Fruit fly (Drosophila melanogaster) whole organism, embryonic: ENCODE data around the gene lectin-37Db.

Experiments
- CG10462 ChIP-seq: fragments of 200-800 bp; sonication (Bioruptor generic); optimal IDR thresholded peaks from 2 replicates; lab custom pipeline; 2016; ENCODE audit warnings: missing biosample characterization, missing genetic modification characterization
- CG12391 ChIP-seq: fragments of 200-800 bp; sonication (Bioruptor generic); optimal IDR thresholded peaks from 3 replicates; lab custom pipeline; 2018; ENCODE audit warnings: missing biosample characterization, mild to moderate bottlenecking, missing genetic modification characterization, moderate library complexity
- CG14050 ChIP-seq: fragments of 200-800 bp; sonication (Bioruptor generic); IDR thresholded peaks from 3 replicates; pipeline ENCODE4 v1.3.6; 2022; ENCODE audit warnings: missing biosample characterization, missing genetic modification characterization
- CG14441 ChIP-seq: fragments of 200-800 bp; sonication (Bioruptor generic); IDR thresholded peaks from 2 replicates; pipeline ENCODE4 v1.3.6; 2022; ENCODE audit warnings: missing biosample characterization, missing genetic modification characterization
- CG15514 ChIP-seq: fragments of 200-800 bp; sonication (Bioruptor generic); optimal IDR thresholded peaks from 3 replicates; lab custom pipeline; 2017; ENCODE audit warnings: missing biosample characterization, missing genetic modification characterization, mild to moderate bottlenecking, moderate library complexity, missing genetic modification reagents
- CG16813 ChIP-seq: fragments of 200-800 bp; sonication (Bioruptor generic); IDR thresholded peaks from 3 replicates; pipeline ENCODE4 v1.3.6; 2022; ENCODE audit warnings: missing biosample characterization, missing genetic modification characterization; ENCODE audit not compliant: partially characterized antibody
- CG17359 ChIP-seq: fragments of 200-800 bp; sonication (Bioruptor generic); optimal IDR thresholded peaks from 3 replicates; lab custom pipeline; 2018; ENCODE audit warnings: missing biosample characterization, mild to moderate bottlenecking, missing genetic modification characterization, moderate library complexity
- CG17568 ChIP-seq: fragments of 200-800 bp; sonication (Bioruptor generic); optimal IDR thresholded peaks from 2 replicates; lab custom pipeline; 2018; ENCODE audit warnings: missing biosample characterization, mild to moderate bottlenecking, missing genetic modification characterization, moderate library complexity
- CG17802 ChIP-seq: fragments of 200-800 bp; sonication (Bioruptor generic); optimal IDR thresholded peaks from 2 replicates; lab custom pipeline; 2018; ENCODE audit warnings: missing biosample characterization, mild to moderate bottlenecking, missing genetic modification characterization, moderate library complexity
- CG2875 ChIP-seq: fragments of 200-800 bp; sonication (Bioruptor generic); optimal IDR thresholded peaks from 2 replicates; lab custom pipeline; 2017; ENCODE audit warnings: missing biosample characterization, mild to moderate bottlenecking, missing genetic modification characterization, missing genetic modification reagents
- CG30403 ChIP-seq: fragments of 200-800 bp; sonication (Bioruptor generic); optimal IDR thresholded peaks from 3 replicates; lab custom pipeline; 2016; ENCODE audit warnings: missing biosample characterization, missing genetic modification characterization
- CG3065 ChIP-seq: fragments of 200-800 bp; sonication (Bioruptor generic); optimal IDR thresholded peaks from 2 replicates; lab custom pipeline; 2016; ENCODE audit warnings: missing biosample characterization, missing genetic modification characterization
- CG31224 ChIP-seq: fragments of 200-800 bp; sonication (Bioruptor generic); IDR thresholded peaks from 2 replicates; pipeline ENCODE4 v1.3.6; 2022; ENCODE audit warnings: missing biosample characterization, missing genetic modification characterization
- CG31441 ChIP-seq: fragments of 200-800 bp; sonication (Bioruptor generic); IDR thresholded peaks from 2 replicates; pipeline ENCODE4 v1.3.6; 2022; ENCODE audit warnings: missing biosample characterization, missing genetic modification characterization
- CG3163 ChIP-seq: fragments of 200-800 bp; sonication (Bioruptor generic); optimal IDR thresholded peaks from 3 replicates; lab custom pipeline; 2016; ENCODE audit warnings: missing biosample characterization, missing genetic modification characterization
- CG33557 ChIP-seq: fragments of 200-800 bp; sonication (Bioruptor generic); optimal IDR thresholded peaks from 2 replicates; lab custom pipeline; 2019; ENCODE audit warnings: missing biosample characterization, mild to moderate bottlenecking, missing genetic modification characterization, moderate library complexity
- CG4360 ChIP-seq: fragments of 200-800 bp; sonication (Bioruptor generic); IDR thresholded peaks from 2 replicates; pipeline ENCODE4 v1.3.6; 2022; ENCODE audit warnings: missing biosample characterization, missing genetic modification characterization
- CG6254 ChIP-seq: fragments of 200-800 bp; sonication (Bioruptor generic); optimal IDR thresholded peaks from 3 replicates; lab custom pipeline; 2017; ENCODE audit warnings: mild to moderate bottlenecking, missing biosample characterization, missing genetic modification reagents, missing genetic modification characterization
- CG6683 ChIP-seq: fragments of 200-800 bp; sonication (Bioruptor generic); optimal IDR thresholded peaks from 2 replicates; lab custom pipeline; 2017; ENCODE audit warnings: missing biosample characterization, mild to moderate bottlenecking, missing genetic modification characterization, missing genetic modification reagents
- CG7372 ChIP-seq: fragments of 200-800 bp; sonication (Bioruptor generic); IDR thresholded peaks from 2 replicates; pipeline ENCODE4 v1.3.6; 2022; ENCODE audit warnings: missing biosample characterization, missing genetic modification characterization
- Doc3 ChIP-seq: fragments of 200-800 bp; sonication (Bioruptor generic); IDR thresholded peaks from 3 replicates; pipeline ENCODE4 v1.3.6; 2022; ENCODE audit warnings: missing biosample characterization, missing genetic modification characterization; ENCODE audit not compliant: partially characterized antibody
- Dref ChIP-seq: fragments of 200-800 bp; sonication (Bioruptor generic); IDR thresholded peaks from 2 replicates; pipeline ENCODE4 v1.3.6; 2022; ENCODE audit warnings: missing biosample characterization, missing genetic modification characterization
- Hr51 ChIP-seq, 2 experiments: fragments of 200-800 bp; sonication (Bioruptor generic); optimal IDR thresholded peaks; 2 replicates in 1 of 2; 3 replicates in 1 of 2; lab custom pipeline; 2016 to 2018; ENCODE audit warnings: missing biosample characterization in 2 of 2, missing genetic modification characterization in 2 of 2, mild to moderate bottlenecking in 1 of 2, moderate library complexity in 1 of 2
- Lpt ChIP-seq: fragments of >200 bp; optimal IDR thresholded peaks from 2 replicates; lab custom pipeline; 2018; ENCODE audit warnings: missing biosample characterization, missing genetic modification characterization
- MBD-R2 ChIP-seq: fragments of 200-800 bp; sonication (Bioruptor generic); IDR thresholded peaks from 2 replicates; pipeline ENCODE4 v1.3.6; 2022; ENCODE audit warnings: missing biosample characterization, missing genetic modification characterization
- MESR4 ChIP-seq: fragments of 200-800 bp; sonication (Bioruptor generic); optimal IDR thresholded peaks from 2 replicates; lab custom pipeline; 2018; ENCODE audit warnings: missing biosample characterization, mild to moderate bottlenecking, missing genetic modification characterization, moderate library complexity
- Med ChIP-seq: fragments of 200-800 bp; sonication (Bioruptor generic); peaks from one replicate; lab custom pipeline; 2016; ENCODE audit warnings: missing biosample characterization, missing genetic modification characterization, mild to moderate bottlenecking, inconsistent platforms, moderate library complexity
- Scr ChIP-seq: fragments of 200-800 bp; sonication (Bioruptor generic); IDR thresholded peaks from 2 replicates; pipeline ENCODE4 v1.3.6; 2022; ENCODE audit warnings: missing biosample characterization, missing genetic modification characterization; ENCODE audit not compliant: partially characterized antibody
- Side ChIP-seq: fragments of 200-800 bp; sonication (Bioruptor generic); optimal IDR thresholded peaks from 2 replicates; lab custom pipeline; 2016; ENCODE audit warnings: missing biosample characterization, missing genetic modification characterization
- Six4 ChIP-seq: fragments of 200-800 bp; sonication (Bioruptor generic); optimal IDR thresholded peaks from 2 replicates; lab custom pipeline; 2016; ENCODE audit warnings: missing biosample characterization, missing genetic modification characterization
- Vsx1 ChIP-seq: fragments of 200-800 bp; sonication (Bioruptor generic); optimal IDR thresholded peaks from 2 replicates; lab custom pipeline; 2017; ENCODE audit warnings: missing biosample characterization, mild to moderate bottlenecking, missing genetic modification characterization, missing genetic modification reagents
- abd-A ChIP-seq: fragments of 200-800 bp; sonication (Bioruptor generic); optimal IDR thresholded peaks from 3 replicates; lab custom pipeline; 2019; ENCODE audit warnings: missing biosample characterization, mild to moderate bottlenecking, missing genetic modification characterization, moderate library complexity
- cas ChIP-seq: fragments of 200-800 bp; sonication (Bioruptor generic); IDR thresholded peaks from 2 replicates; pipeline ENCODE4 v1.3.6; 2022; ENCODE audit warnings: missing biosample characterization, missing genetic modification characterization
- caup ChIP-seq: fragments of 200-800 bp; sonication (Bioruptor generic); optimal IDR thresholded peaks from 3 replicates; lab custom pipeline; 2017; ENCODE audit warnings: missing biosample characterization, mild to moderate bottlenecking, missing genetic modification characterization, moderate library complexity; ENCODE audit not compliant: severe bottlenecking
- dpn ChIP-seq, 2 experiments: fragments of 200-800 bp; sonication (Bioruptor generic); optimal IDR thresholded peaks; 3 replicates each; lab custom pipeline; 2016; ENCODE audit warnings: missing biosample characterization in 2 of 2, missing genetic modification characterization in 2 of 2
- esg ChIP-seq: fragments of 200-800 bp; sonication (Bioruptor generic); conservative IDR thresholded peaks from 2 replicates; pipeline ENCODE4 v1.3.6; 2022; ENCODE audit warnings: missing biosample characterization, missing genetic modification characterization
- eve ChIP-seq, 2 experiments: fragments of >200 bp; optimal IDR thresholded peaks; 2 replicates each; lab custom pipeline; 2017; ENCODE audit warnings: missing biosample characterization in 2 of 2, missing genetic modification characterization in 2 of 2
- fd64A ChIP-seq: fragments of 200-800 bp; sonication (Bioruptor generic); optimal IDR thresholded peaks from 3 replicates; lab custom pipeline; 2018; ENCODE audit warnings: missing biosample characterization, mild to moderate bottlenecking, missing genetic modification characterization
- gsb-n ChIP-seq: fragments of 200-800 bp; sonication (Bioruptor generic); optimal IDR thresholded peaks from 3 replicates; lab custom pipeline; 2018; ENCODE audit warnings: missing biosample characterization, mild to moderate bottlenecking, missing genetic modification characterization
- h ChIP-seq: fragments of >200 bp; optimal IDR thresholded peaks from 2 replicates; lab custom pipeline; 2017
- mirr ChIP-seq: fragments of 200-800 bp; sonication (Bioruptor generic); optimal IDR thresholded peaks from 3 replicates; lab custom pipeline; 2018; ENCODE audit warnings: missing biosample characterization, mild to moderate bottlenecking, missing genetic modification characterization
- pum ChIP-seq: fragments of 200-800 bp; sonication (Bioruptor generic); optimal IDR thresholded peaks from 2 replicates; lab custom pipeline; 2016; ENCODE audit warnings: missing biosample characterization, missing genetic modification characterization
- row ChIP-seq: fragments of 200-800 bp; sonication (Bioruptor generic); IDR thresholded peaks from 3 replicates; pipeline ENCODE4 v1.3.6; 2022; ENCODE audit warnings: missing biosample characterization, missing genetic modification characterization
- sisA ChIP-seq: fragments of 200-800 bp; sonication (Bioruptor generic); IDR thresholded peaks from 2 replicates; pipeline ENCODE4 v1.3.6; 2022; ENCODE audit warnings: missing biosample characterization, missing genetic modification characterization
- sug ChIP-seq: fragments of 200-800 bp; optimal IDR thresholded peaks from 2 replicates; lab custom pipeline; 2019; ENCODE audit warnings: missing biosample characterization, mild to moderate bottlenecking, missing genetic modification characterization, moderate library complexity
- tna ChIP-seq: fragments of 200-800 bp; sonication (Bioruptor generic); IDR thresholded peaks from 2 replicates; pipeline ENCODE4 v1.3.6; 2022; ENCODE audit warnings: missing biosample characterization, missing genetic modification characterization; ENCODE audit not compliant: partially characterized antibody
- unc-4 ChIP-seq: fragments of 200-800 bp; sonication (Bioruptor generic); IDR thresholded peaks from 2 replicates; pipeline ENCODE4 v1.3.6; 2022; ENCODE audit warnings: missing biosample characterization, missing genetic modification characterization; ENCODE audit not compliant: partially characterized antibody

lectin-37Db gene

DNA sequence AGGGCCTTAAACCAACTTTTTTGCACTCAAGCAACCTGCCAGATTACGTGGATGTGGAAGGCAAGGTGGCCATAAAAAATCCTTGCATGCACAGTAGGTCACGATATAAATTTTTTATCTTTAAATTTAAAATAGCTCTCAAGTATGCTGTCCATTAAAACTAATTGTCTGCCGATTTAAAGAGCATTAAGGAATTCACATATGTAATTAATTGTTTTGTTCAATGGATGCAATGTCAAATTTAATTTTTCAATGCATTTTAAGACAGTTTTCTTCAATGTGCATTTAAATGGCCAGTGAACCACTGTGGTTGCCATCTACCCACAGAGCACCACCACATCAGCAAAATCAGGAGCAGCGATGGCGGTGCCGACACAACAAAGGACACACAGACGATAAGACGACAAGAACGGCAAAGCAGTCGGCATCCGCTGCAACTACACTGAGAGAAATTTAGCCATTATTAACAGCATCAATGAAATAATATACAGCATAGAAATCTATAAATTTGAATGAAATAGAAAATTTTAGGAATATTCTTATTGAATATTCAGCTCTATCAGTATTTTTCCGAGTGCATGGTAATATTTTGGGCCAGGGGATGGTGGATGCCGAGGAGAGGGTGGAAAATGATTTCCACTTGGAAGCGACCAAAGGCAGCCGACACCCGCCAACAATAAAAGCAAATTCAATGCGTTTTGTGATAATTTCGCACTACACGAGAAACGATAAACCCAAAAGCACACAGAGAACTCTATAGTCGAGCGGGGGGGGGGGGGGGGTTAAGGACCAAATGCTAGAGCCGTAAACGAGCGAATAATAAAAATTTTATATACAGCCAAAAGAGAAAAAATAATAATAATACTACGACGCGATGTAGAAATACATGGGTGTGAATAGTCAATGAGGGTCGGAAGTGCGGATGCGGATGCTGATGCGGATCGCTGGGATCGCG is 41.5 kb upstream of the lectin-37Db start (continued):
- no peak for TF ChIP-seq CG4360 (GFP tag; lab: Robert Waterston, UW)
- peak; percentile 19 for TF ChIP-seq CG10462 (GFP tag; lab: Kevin White, UChicago)
- TF ChIP-seq abd-A (tag; lab: Kevin White, UChicago): peak; percentile 73
- TF ChIP-seq CG14050: peak; percentile 32; the same call in 1 of the 3 replicates
- TF ChIP-seq h (lab: Kevin White, UChicago): no peak
- TF ChIP-seq CG16813 (GFP tag; lab: Robert Waterston, UW): no peak
- 0 out of 2 replicates have a peak, but pooled peaks have one; percentile 11 for TF ChIP-seq MBD-R2 (GFP tag; lab: Robert Waterston, UW)
- no peak for TF ChIP-seq cas (GFP tag; lab: Robert Waterston, UW)
- peak; percentile 55 for TF ChIP-seq gsb-n
- TF ChIP-seq CG15514 (GFP tag; lab: Kevin White, UChicago): no peak
- TF ChIP-seq Med (GFP tag; lab: Kevin White, UChicago): peak; percentile 78
- peak in 1 of 2 experiments; percentile 38 for TF ChIP-seq Hr51 (GFP tag; optimal IDR thresholded peaks at IDR 0.05; lab: Kevin White, UChicago)
- no peak for TF ChIP-seq CG7372 (GFP tag; lab: Robert Waterston, UW)
- peak; percentile 63 for TF ChIP-seq CG6254
- peak; percentile 64 for TF ChIP-seq CG17359 (tag; lab: Kevin White, UChicago)
- TF ChIP-seq CG3163: no peak
- no peak for TF ChIP-seq Scr (GFP tag; lab: Robert Waterston, UW)
- TF ChIP-seq tna (GFP tag; lab: Robert Waterston, UW): no peak
- no peak for TF ChIP-seq fd64A (GFP tag; lab: Kevin White, UChicago)
- TF ChIP-seq MESR4 (GFP tag; lab: Kevin White, UChicago): no peak
- TF ChIP-seq Dref: no peak
- no peak for TF ChIP-seq CG14441 (GFP tag; lab: Robert Waterston, UW)
- TF ChIP-seq CG6683: no peak
- no peak for TF ChIP-seq CG17568 (GFP tag; lab: Kevin White, UChicago)
- 0 out of 2 replicates have a peak, but pooled peaks have one; percentile 7 for TF ChIP-seq CG31224
- TF ChIP-seq Side (GFP tag; lab: Kevin White, UChicago): peak; percentile 35
- peak in 1 of 2 experiments; percentile 1 for TF ChIP-seq eve (GFP tag; optimal IDR thresholded peaks at IDR 0.05; lab: Kevin White, UChicago)
- TF ChIP-seq CG33557: peak; percentile 52
- TF ChIP-seq mirr (GFP tag; lab: Kevin White, UChicago): no peak
- TF ChIP-seq pum (GFP tag; lab: Kevin White, UChicago): no peak
- TF ChIP-seq CG31441 (GFP tag; lab: Robert Waterston, UW): peak; percentile 75
- TF ChIP-seq Six4 (GFP tag; lab: Kevin White, UChicago): no peak
- TF ChIP-seq Doc3 (GFP tag; lab: Robert Waterston, UW): no peak
- no peak for TF ChIP-seq esg (GFP tag; lab: Robert Waterston, UW)
- TF ChIP-seq CG2875 (GFP tag; lab: Kevin White, UChicago): peak; percentile 49
- TF ChIP-seq Vsx1: no peak
- TF ChIP-seq row (GFP tag; lab: Robert Waterston, UW): peak; percentile 74
- TF ChIP-seq sug (tag; lab: Kevin White, UChicago): no peak
- no peak for TF ChIP-seq unc-4 (GFP tag; lab: Robert Waterston, UW)
- peak; percentile 66 for TF ChIP-seq CG12391 (tag; lab: Kevin White, UChicago)
- TF ChIP-seq CG30403: peak; percentile 56
- no peak for TF ChIP-seq Lpt
- no peak for TF ChIP-seq caup
- peak; percentile 47 for TF ChIP-seq sisA (GFP tag; lab: Robert Waterston, UW)
- peak; percentile 20 for TF ChIP-seq CG17802
- TF ChIP-seq dpn (GFP tag; optimal IDR thresholded peaks at IDR 0.05; lab: Kevin White, UChicago): peak; percentile 20 to 30
- TF ChIP-seq CG3065 (GFP tag; lab: Kevin White, UChicago): no peak
